ENCODE assay signal across 2 fruit fly cellular contexts in genomic region chr2L:12177621-12178020, dm6.
TF ChIP-seq lines count a peak whose summit lies in the region.

Gene atilla (minus strand): TSS chr2L:12177886.

- TF ChIP-seq CTCF in whole organism, embryonic (GFP tag; optimal IDR thresholded peaks at IDR 0.05; lab: Kevin White, UChicago) = no peak

TF ChIP-seq in whole organism, embryonic, 481 proteins besides CTCF, POLR2A, EP300 and RAD21:
- TF ChIP-seq ttk (GFP tag; IDR thresholded peaks at IDR 0.05; lab: Robert Waterston, UW) (no peak), CG1832 (GFP tag; optimal IDR thresholded peaks at IDR 0.05; lab: Kevin White, UChicago) (no peak), CG3281 (GFP tag; optimal IDR thresholded peaks at IDR 0.05; lab: Kevin White, UChicago) (peak; percentile 26), CG13775 (GFP tag; optimal IDR thresholded peaks at IDR 0.05; lab: Kevin White, UChicago) (no peak), lab (GFP tag; optimal IDR thresholded peaks at IDR 0.05; lab: Kevin White, UChicago) (peak; percentile 36), CG34224 (GFP tag; IDR thresholded peaks at IDR 0.05; lab: Robert Waterston, UW; ENCODE audit: partially characterized antibody) (0 out of 3 replicates have a peak, but pooled peaks have one; percentile 11), chinmo (GFP tag; IDR thresholded peaks at IDR 0.05; lab: Robert Waterston, UW; ENCODE audit: partially characterized antibody) (peak; percentile 78; the same call in 1 of the 4 replicates), Xbp1 (GFP tag; optimal IDR thresholded peaks at IDR 0.05; lab: Kevin White, UChicago) (no peak), CG13296 (GFP tag; optimal IDR thresholded peaks at IDR 0.05; lab: Kevin White, UChicago) (peak; percentile 10), Med (GFP tag; lab: Kevin White, UChicago) (peak; percentile 42), Dbx (GFP tag; IDR thresholded peaks at IDR 0.05; lab: Robert Waterston, UW) (0 out of 3 replicates have a peak, but pooled peaks have one; percentile 6), Fer3 (tag; optimal IDR thresholded peaks at IDR 0.05; lab: Kevin White, UChicago) (peak; percentile 5), CG7786 (GFP tag; optimal IDR thresholded peaks at IDR 0.05; lab: Kevin White, UChicago) (no peak), Camta (GFP tag; optimal IDR thresholded peaks at IDR 0.05; lab: Kevin White, UChicago) (no peak), CG6765 (GFP tag; optimal IDR thresholded peaks at IDR 0.05; lab: Kevin White, UChicago) (peak; percentile 12), CG8290 (GFP tag; optimal IDR thresholded peaks at IDR 0.05; lab: Kevin White, UChicago) (no peak), CG8290 (tag; optimal IDR thresholded peaks at IDR 0.05; lab: Kevin White, UChicago) (peak in 1 of 2 experiments; percentile 9), z (GFP tag; IDR thresholded peaks at IDR 0.05; lab: Robert Waterston, UW) (peak; percentile 95)

TF ChIP-seq in whole organism, prepupa, 60 proteins besides CTCF, POLR2A, EP300 and RAD21:
- TF ChIP-seq eg (GFP tag; IDR thresholded peaks at IDR 0.05; lab: Robert Waterston, UW) (peak; percentile 17; the same call in 1 of the 3 replicates), Gug (GFP tag; IDR thresholded peaks at IDR 0.05; lab: Robert Waterston, UW) (no peak), Ets96B (tag; optimal IDR thresholded peaks at IDR 0.05; lab: Kevin White, UChicago) (no peak), fkh (GFP tag; optimal IDR thresholded peaks at IDR 0.05; lab: Kevin White, UChicago) (peak; percentile 13), esn (GFP tag; optimal IDR thresholded peaks at IDR 0.05; lab: Kevin White, UChicago) (no peak), CG15336 (GFP tag; IDR thresholded peaks at IDR 0.05; lab: Robert Waterston, UW) (peak; percentile 30; the same call in 1 of the 2 replicates)
